Fruit fly (Drosophila melanogaster) whole organism, embryonic: ENCODE data around the gene GluProRS.
A peak's percentile ranks its signal among the peaks of the same experiment; 100 is the strongest.

ENCODE experiments used
- Bdp1 ChIP-seq: fragments of 200-800 bp; sonication (Bioruptor generic); optimal IDR thresholded peaks from 3 replicates; lab custom pipeline; 2016; ENCODE audit warnings: missing biosample characterization, missing genetic modification characterization
- Blimp-1 ChIP-seq: fragments of 200-800 bp; sonication (Bioruptor generic); optimal IDR thresholded peaks from 3 replicates; lab custom pipeline; 2018; ENCODE audit warnings: missing biosample characterization, missing genetic modification characterization, mild to moderate bottlenecking, moderate library complexity, missing genetic modification reagents
- CG10209 ChIP-seq: fragments of 200-800 bp; sonication (Bioruptor generic); optimal IDR thresholded peaks from 3 replicates; lab custom pipeline; 2017; ENCODE audit warnings: missing biosample characterization, mild to moderate bottlenecking, missing genetic modification characterization, missing genetic modification reagents
- CG10543 ChIP-seq: fragments of 200-800 bp; sonication (Bioruptor generic); optimal IDR thresholded peaks from 3 replicates; lab custom pipeline; 2017; ENCODE audit warnings: missing biosample characterization, mild to moderate bottlenecking, missing genetic modification characterization, moderate library complexity
- CG12104 ChIP-seq: fragments of 200-800 bp; sonication (Bioruptor generic); optimal IDR thresholded peaks from 3 replicates; lab custom pipeline; 2016; ENCODE audit warnings: missing biosample characterization, missing genetic modification characterization
- CG12391 ChIP-seq: fragments of 200-800 bp; sonication (Bioruptor generic); optimal IDR thresholded peaks from 3 replicates; lab custom pipeline; 2018; ENCODE audit warnings: missing biosample characterization, mild to moderate bottlenecking, missing genetic modification characterization, moderate library complexity
- CG13123 ChIP-seq: fragments of 200-800 bp; sonication (Bioruptor generic); optimal IDR thresholded peaks from 2 replicates; lab custom pipeline; 2016; ENCODE audit warnings: missing biosample characterization, missing genetic modification characterization
- CG14014 ChIP-seq: fragments of 200-800 bp; sonication (Bioruptor generic); IDR thresholded peaks from 2 replicates; pipeline ENCODE4 v1.3.6; 2022; ENCODE audit warnings: missing biosample characterization, missing genetic modification characterization
- CG18764 ChIP-seq: fragments of 200-800 bp; sonication (Bioruptor generic); optimal IDR thresholded peaks from 3 replicates; lab custom pipeline; 2016; ENCODE audit warnings: missing biosample characterization, missing genetic modification characterization
- CG2199 ChIP-seq: fragments of 200-800 bp; sonication (Bioruptor generic); IDR thresholded peaks from 3 replicates; pipeline ENCODE4 v1.3.6; 2022; ENCODE audit warnings: missing biosample characterization, missing genetic modification characterization
- CG30403 ChIP-seq: fragments of 200-800 bp; sonication (Bioruptor generic); optimal IDR thresholded peaks from 3 replicates; lab custom pipeline; 2016; ENCODE audit warnings: missing biosample characterization, missing genetic modification characterization
- CG3163 ChIP-seq: fragments of 200-800 bp; sonication (Bioruptor generic); optimal IDR thresholded peaks from 3 replicates; lab custom pipeline; 2016; ENCODE audit warnings: missing biosample characterization, missing genetic modification characterization
- CG32532 ChIP-seq: fragments of 200-800 bp; sonication (Bioruptor generic); IDR thresholded peaks from 2 replicates; pipeline ENCODE4 v1.3.6; 2022; ENCODE audit warnings: missing biosample characterization, missing genetic modification characterization
- CG3281 ChIP-seq: fragments of 200-800 bp; sonication (Bioruptor generic); optimal IDR thresholded peaks from 3 replicates; lab custom pipeline; 2017; ENCODE audit warnings: missing biosample characterization, mild to moderate bottlenecking, missing genetic modification characterization
- CG3838 ChIP-seq: fragments of 200-800 bp; sonication (Bioruptor generic); optimal IDR thresholded peaks from 3 replicates; lab custom pipeline; 2016; ENCODE audit warnings: missing biosample characterization, missing genetic modification characterization
- CG4404 ChIP-seq: fragments of 200-800 bp; sonication (Bioruptor generic); IDR thresholded peaks from 2 replicates; pipeline ENCODE4 v1.3.6; 2022; ENCODE audit warnings: missing biosample characterization, missing genetic modification characterization
- CG6854 ChIP-seq: fragments of 200-800 bp; sonication (Bioruptor generic); optimal IDR thresholded peaks from 3 replicates; lab custom pipeline; 2017; ENCODE audit warnings: missing biosample characterization, mild to moderate bottlenecking, missing genetic modification characterization
- CG7987 ChIP-seq: fragments of 200-800 bp; sonication (Bioruptor generic); optimal IDR thresholded peaks from 2 replicates; lab custom pipeline; 2018; ENCODE audit warnings: missing biosample characterization, mild to moderate bottlenecking, missing genetic modification characterization, moderate library complexity
- CG8765 ChIP-seq: fragments of 200-800 bp; sonication (Bioruptor generic); IDR thresholded peaks from 2 replicates; pipeline ENCODE4 v1.3.6; 2022; ENCODE audit warnings: missing biosample characterization, missing genetic modification characterization
- CkIIα-i1 ChIP-seq: fragments of 200-800 bp; sonication (Bioruptor generic); IDR thresholded peaks from 2 replicates; pipeline ENCODE4 v1.3.6; 2022; ENCODE audit warnings: missing biosample characterization, missing genetic modification characterization
- Dad ChIP-seq: fragments of 200-800 bp; sonication (Bioruptor generic); optimal IDR thresholded peaks from 3 replicates; lab custom pipeline; 2016; ENCODE audit warnings: missing biosample characterization, missing genetic modification characterization
- Fer2 ChIP-seq: fragments of 200-800 bp; sonication (Bioruptor generic); optimal IDR thresholded peaks from 2 replicates; lab custom pipeline; 2018; ENCODE audit warnings: missing biosample characterization, mild to moderate bottlenecking, missing genetic modification characterization, moderate library complexity
- H15 ChIP-seq: fragments of 200-800 bp; sonication (Bioruptor generic); IDR thresholded peaks from 3 replicates; pipeline ENCODE4 v1.3.6; 2022; ENCODE audit warnings: missing biosample characterization, missing genetic modification characterization
- HLH54F ChIP-seq: fragments of 200-800 bp; sonication (Bioruptor generic); optimal IDR thresholded peaks from 3 replicates; lab custom pipeline; 2016; ENCODE audit warnings: missing biosample characterization, missing genetic modification characterization
- HmgZ ChIP-seq: fragments of 200-800 bp; sonication (Bioruptor generic); optimal IDR thresholded peaks from 2 replicates; lab custom pipeline; 2018; ENCODE audit warnings: missing biosample characterization, mild to moderate bottlenecking, missing genetic modification characterization
- Lim3 ChIP-seq: fragments of 200-800 bp; sonication (Bioruptor generic); IDR thresholded peaks from 2 replicates; pipeline ENCODE4 v1.3.6; 2022; ENCODE audit warnings: missing biosample characterization, missing genetic modification characterization
- Side ChIP-seq: fragments of 200-800 bp; sonication (Bioruptor generic); optimal IDR thresholded peaks from 2 replicates; lab custom pipeline; 2016; ENCODE audit warnings: missing biosample characterization, missing genetic modification characterization
- Sin3A ChIP-seq: fragments of >200 bp; optimal IDR thresholded peaks from 2 replicates; lab custom pipeline; 2018
- Trl ChIP-seq, 3 experiments: fragments of >200 bp in 2 of 3; fragments of 200-800 bp in 1 of 3; sonication (Bioruptor generic) in 1 of 3; optimal IDR thresholded peaks; 2 replicates in 1 of 3; 3 replicates in 2 of 3; lab custom pipeline; 2016 to 2017; ENCODE audit warnings: missing biosample characterization in 1 of 3, missing genetic modification characterization in 1 of 3
- az2 ChIP-seq: fragments of 200-800 bp; sonication (Bioruptor generic); optimal IDR thresholded peaks from 3 replicates; lab custom pipeline; 2016; ENCODE audit warnings: missing biosample characterization, missing genetic modification characterization
- bbx ChIP-seq: fragments of 200-800 bp; sonication (Bioruptor generic); IDR thresholded peaks from 2 replicates; pipeline ENCODE4 v1.3.6; 2022; ENCODE audit warnings: missing biosample characterization, missing genetic modification characterization; ENCODE audit not compliant: partially characterized antibody
- cg ChIP-seq: fragments of 200-800 bp; sonication (Bioruptor generic); optimal IDR thresholded peaks from 3 replicates; lab custom pipeline; 2019; ENCODE audit warnings: missing biosample characterization, mild to moderate bottlenecking, missing genetic modification characterization, moderate library complexity
- cwo ChIP-seq: fragments of 200-800 bp; sonication (Bioruptor generic); optimal IDR thresholded peaks from 3 replicates; lab custom pipeline; 2017; ENCODE audit warnings: missing biosample characterization, missing genetic modification characterization, mild to moderate bottlenecking, moderate library complexity, missing genetic modification reagents
- danr ChIP-seq: fragments of 200-800 bp; sonication (Bioruptor generic); IDR thresholded peaks from 2 replicates; pipeline ENCODE4 v1.3.6; 2022; ENCODE audit warnings: missing biosample characterization, missing genetic modification characterization
- dm ChIP-seq: fragments of 200-800 bp; sonication (Bioruptor generic); optimal IDR thresholded peaks from 3 replicates; lab custom pipeline; 2016; ENCODE audit warnings: missing biosample characterization, missing genetic modification characterization
- emc ChIP-seq: fragments of 200-800 bp; sonication (Bioruptor generic); optimal IDR thresholded peaks from 2 replicates; lab custom pipeline; 2016; ENCODE audit warnings: missing biosample characterization, missing genetic modification characterization
- fd64A ChIP-seq: fragments of 200-800 bp; sonication (Bioruptor generic); optimal IDR thresholded peaks from 3 replicates; lab custom pipeline; 2018; ENCODE audit warnings: missing biosample characterization, mild to moderate bottlenecking, missing genetic modification characterization
- ftz-f1 ChIP-seq: fragments of 200-800 bp; sonication (Bioruptor generic); optimal IDR thresholded peaks from 2 replicates; lab custom pipeline; 2016; ENCODE audit warnings: missing biosample characterization, missing genetic modification characterization
- gsb ChIP-seq: fragments of 200-800 bp; sonication (Bioruptor generic); IDR thresholded peaks from 2 replicates; pipeline ENCODE4 v1.3.6; 2022; ENCODE audit warnings: missing biosample characterization, missing genetic modification characterization
- hbn ChIP-seq: fragments of 200-800 bp; sonication (Bioruptor generic); IDR thresholded peaks from 2 replicates; pipeline ENCODE4 v1.3.6; 2022; ENCODE audit warnings: missing biosample characterization, missing genetic modification characterization; ENCODE audit not compliant: partially characterized antibody
- inv ChIP-seq: fragments of 200-800 bp; sonication (Bioruptor generic); IDR thresholded peaks from 2 replicates; pipeline ENCODE4 v1.3.6; 2022; ENCODE audit warnings: missing biosample characterization, missing genetic modification characterization; ENCODE audit not compliant: partially characterized antibody
- lola ChIP-seq, 3 experiments: fragments of >200 bp in 2 of 3; fragments of 200-800 bp in 1 of 3; sonication (Bioruptor generic) in 1 of 3; optimal IDR thresholded peaks; 2 replicates each; lab custom pipeline; 2017 to 2019; ENCODE audit warnings: missing biosample characterization in 3 of 3, missing genetic modification characterization in 3 of 3, mild to moderate bottlenecking in 1 of 3, moderate library complexity in 1 of 3
- mam ChIP-seq: fragments of 200-800 bp; sonication (Bioruptor generic); optimal IDR thresholded peaks from 3 replicates; lab custom pipeline; 2016; ENCODE audit warnings: missing biosample characterization, missing genetic modification characterization
- nmo ChIP-seq: fragments of 200-800 bp; sonication (Bioruptor generic); optimal IDR thresholded peaks from 2 replicates; lab custom pipeline; 2018; ENCODE audit warnings: missing biosample characterization, mild to moderate bottlenecking, missing genetic modification characterization, moderate library complexity
- pum ChIP-seq: fragments of 200-800 bp; sonication (Bioruptor generic); optimal IDR thresholded peaks from 2 replicates; lab custom pipeline; 2016; ENCODE audit warnings: missing biosample characterization, missing genetic modification characterization
- sc ChIP-seq, 3 experiments: fragments of >200 bp in 2 of 3; fragments of 200-800 bp in 1 of 3; sonication (Bioruptor generic) in 1 of 3; optimal IDR thresholded peaks; 2 replicates in 2 of 3; 3 replicates in 1 of 3; lab custom pipeline; 2017; ENCODE audit warnings: mild to moderate bottlenecking in 1 of 3, missing biosample characterization in 1 of 3, missing genetic modification characterization in 1 of 3, missing genetic modification reagents in 1 of 3
- slou ChIP-seq: fragments of 200-800 bp; sonication (Bioruptor generic); optimal IDR thresholded peaks from 3 replicates; lab custom pipeline; 2016; ENCODE audit warnings: missing biosample characterization, missing genetic modification characterization
- sna ChIP-seq: fragments of 200-800 bp; sonication (Bioruptor generic); IDR thresholded peaks from 2 replicates; pipeline ENCODE4 v1.3.6; 2022; ENCODE audit warnings: missing biosample characterization, missing genetic modification characterization; ENCODE audit not compliant: partially characterized antibody

GluProRS gene

dm6 chr3R:23921701-23922501, 36.3 kb downstream of the GluProRS start:
- TF ChIP-seq CG18764 (GFP tag; lab: Kevin White, UChicago) (no peak), HLH54F (peak; percentile 4), CG6854 (GFP tag; lab: Kevin White, UChicago) (peak; percentile 16), emc (GFP tag; lab: Kevin White, UChicago) (no peak), sna (GFP tag; lab: Robert Waterston, UW) (no peak), CG4404 (GFP tag; lab: Robert Waterston, UW) (no peak), Fer2 (tag; lab: Kevin White, UChicago) (no peak), cwo (GFP tag; lab: Kevin White, UChicago) (peak; percentile 15), danr (GFP tag; lab: Robert Waterston, UW) (no peak), CG14014 (peak; percentile 20; the same call in 1 of the 2 replicates), HmgZ (tag; lab: Kevin White, UChicago) (peak; percentile 53), CG10543 (GFP tag; lab: Kevin White, UChicago) (peak; percentile 93), sc (optimal IDR thresholded peaks at IDR 0.05; lab: Kevin White, UChicago) (no peak), sc (GFP tag; optimal IDR thresholded peaks at IDR 0.05; lab: Kevin White, UChicago) (no peak), Sin3A (lab: Kevin White, UChicago) (no peak), CG3163 (GFP tag; lab: Kevin White, UChicago) (no peak), Blimp-1 (GFP tag; lab: Kevin White, UChicago) (peak; percentile 38), CG3281 (GFP tag; lab: Kevin White, UChicago) (peak; percentile 48), az2 (GFP tag; lab: Kevin White, UChicago) (peak; percentile 48), Lim3 (GFP tag; lab: Robert Waterston, UW) (no peak), CG13123 (GFP tag; lab: Kevin White, UChicago) (no peak), pum (GFP tag; lab: Kevin White, UChicago) (no peak), CG10209 (GFP tag; lab: Kevin White, UChicago) (peak; percentile 48), inv (no peak; the same call in 1 of the 2 replicates), gsb (GFP tag; lab: Robert Waterston, UW) (no peak), lola (GFP tag; optimal IDR thresholded peaks at IDR 0.05; lab: Kevin White, UChicago) (peak in 1 of 3 experiments; percentile 4), Trl (optimal IDR thresholded peaks at IDR 0.05; lab: Kevin White, UChicago) (peak; percentile 65 to 79), Trl (GFP tag; optimal IDR thresholded peaks at IDR 0.05; lab: Kevin White, UChicago) (no peak), CG32532 (GFP tag; lab: Robert Waterston, UW) (peak; percentile 61; the same call in 1 of the 2 replicates), cg (GFP tag; lab: Kevin White, UChicago) (peak; percentile 92), nmo (GFP tag; lab: Kevin White, UChicago) (peak; percentile 5), bbx (GFP tag; lab: Robert Waterston, UW) (peak; percentile 50), CG3838 (GFP tag; lab: Kevin White, UChicago) (no peak), Bdp1 (GFP tag; lab: Kevin White, UChicago) (no peak), CkIIα-i1 (GFP tag; lab: Robert Waterston, UW) (no peak), CG8765 (GFP tag; lab: Robert Waterston, UW) (no peak), CG30403 (GFP tag; lab: Kevin White, UChicago) (peak; percentile 45), mam (GFP tag; lab: Kevin White, UChicago) (peak; percentile 1), ftz-f1 (GFP tag; lab: Kevin White, UChicago) (peak; percentile 90), dm (GFP tag; lab: Kevin White, UChicago) (no peak), Side (GFP tag; lab: Kevin White, UChicago) (peak; percentile 38), CG12391 (tag; lab: Kevin White, UChicago) (peak; percentile 37), hbn (peak; percentile 21; the same call in 1 of the 2 replicates), CG2199 (GFP tag; lab: Robert Waterston, UW) (no peak), CG7987 (peak; percentile 83), H15 (0 out of 3 replicates have a peak, but pooled peaks have one; percentile 33), slou (GFP tag; lab: Kevin White, UChicago) (no peak), Dad (GFP tag; lab: Kevin White, UChicago) (peak; percentile 30), fd64A (GFP tag; lab: Kevin White, UChicago) (no peak), CG12104 (GFP tag; lab: Kevin White, UChicago) (peak; percentile 5)
